Worm (Caenorhabditis elegans): ENCODE results near the gene rike-1.

DNA sequence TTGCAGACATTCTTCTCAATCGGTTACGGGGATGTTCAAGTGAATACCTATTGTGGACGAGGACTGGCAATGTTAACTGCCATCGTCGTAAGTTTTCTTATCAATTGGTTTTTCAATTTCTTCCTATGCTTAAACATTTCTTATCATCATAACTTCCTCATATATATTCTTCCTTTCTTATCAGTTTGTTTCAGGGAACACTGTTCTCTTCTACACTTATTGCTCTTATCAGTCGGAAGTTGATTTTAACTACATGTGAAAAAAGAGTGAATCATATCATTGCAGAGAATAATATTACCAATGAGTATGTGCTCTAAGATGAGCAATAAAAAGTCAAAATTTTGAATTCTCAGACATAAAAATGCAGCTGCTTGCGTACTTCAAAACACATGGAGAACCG, 3.5 kb downstream of the rike-1 start:
- TF ChIP-seq W03F9.2 (tag; optimal IDR thresholded peaks at IDR 0.05), result no peak
- TF ChIP-seq dao-5 (tag; optimal IDR thresholded peaks at IDR 0.05), result no peak
- TF ChIP-seq him-1 (tag; optimal IDR thresholded peaks at IDR 0.05), result no peak

Data from whole organism, L4/young adult.